Worm (Caenorhabditis elegans): Measurements from ENCODE around the gene M163.8.

Gene M163.8

DNA sequence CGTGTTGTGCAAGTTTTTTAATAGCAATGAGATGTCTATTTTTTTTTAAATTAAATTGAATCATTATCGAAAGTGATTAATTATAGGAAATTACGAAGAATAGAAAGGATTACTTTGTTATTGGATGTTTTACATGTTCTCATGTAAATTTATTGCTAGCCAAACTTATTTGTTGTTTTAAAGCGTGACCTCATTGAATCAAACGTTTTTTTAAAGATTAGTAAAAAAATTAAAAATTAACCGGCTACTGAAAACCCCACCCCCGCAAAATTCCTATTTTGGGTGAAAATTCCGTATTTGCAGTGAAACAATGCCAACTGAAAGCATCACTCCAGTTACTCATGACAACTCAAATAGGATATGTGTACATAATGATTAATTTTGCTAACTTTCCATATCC lies at the start of gene M163.8:
M163.8 (plus strand) TSS at position 301 of the 400 bp plus-strand sequence.
- TF ChIP-seq unc-62 (GFP tag; optimal IDR thresholded peaks at IDR 0.05) = no peak

DNA sequence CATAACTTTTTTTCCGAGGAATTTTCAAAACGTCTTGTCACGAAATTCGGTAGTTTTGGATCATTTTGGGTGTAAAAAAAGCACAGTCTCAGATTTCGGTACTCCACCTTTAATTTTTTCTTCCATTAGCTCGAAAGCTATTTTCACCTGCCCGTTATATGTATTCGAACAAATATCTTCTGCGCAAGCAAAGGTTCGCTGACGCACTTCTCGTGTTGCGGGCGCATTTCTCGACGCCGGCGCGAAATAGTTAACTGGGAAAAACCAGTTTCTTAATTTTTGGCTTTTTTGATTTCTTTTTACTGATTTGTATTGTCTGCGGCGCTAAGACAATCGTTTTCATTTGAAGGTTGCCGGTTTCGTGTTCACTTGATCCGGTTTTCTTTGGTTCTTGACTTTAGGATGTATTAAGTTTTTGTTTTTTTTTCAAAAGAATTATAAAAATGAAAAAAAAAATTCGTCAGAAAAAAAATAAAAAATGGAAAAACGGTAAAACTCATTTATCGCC lies 49.2 kb upstream of the M163.8 start:
- no peak for TF ChIP-seq unc-62 (GFP tag; optimal IDR thresholded peaks at IDR 0.05)

- no peak for TF ChIP-seq unc-62 (GFP tag; optimal IDR thresholded peaks at IDR 0.05)
These were observed 42.6 kb upstream of the M163.8 start, which contains the start of gene F23D12.3 for ce11 chrX:14442321-14442720. Gene F23D12.3, plus strand, starts transcription at chrX:14442621.

ce11 chrX:14444701-14445100 lies 40.2 kb upstream of the M163.8 start, which contains the start of gene F23D12.4:
Gene F23D12.4, plus strand, starts transcription at chrX:14445001.
- TF ChIP-seq unc-62 (GFP tag; optimal IDR thresholded peaks at IDR 0.05) = no peak

- TF ChIP-seq unc-62 (GFP tag; optimal IDR thresholded peaks at IDR 0.05) = no peak
These were observed 37.4 kb upstream of the M163.8 start for ce11 chrX:14447498-14447897.

DNA sequence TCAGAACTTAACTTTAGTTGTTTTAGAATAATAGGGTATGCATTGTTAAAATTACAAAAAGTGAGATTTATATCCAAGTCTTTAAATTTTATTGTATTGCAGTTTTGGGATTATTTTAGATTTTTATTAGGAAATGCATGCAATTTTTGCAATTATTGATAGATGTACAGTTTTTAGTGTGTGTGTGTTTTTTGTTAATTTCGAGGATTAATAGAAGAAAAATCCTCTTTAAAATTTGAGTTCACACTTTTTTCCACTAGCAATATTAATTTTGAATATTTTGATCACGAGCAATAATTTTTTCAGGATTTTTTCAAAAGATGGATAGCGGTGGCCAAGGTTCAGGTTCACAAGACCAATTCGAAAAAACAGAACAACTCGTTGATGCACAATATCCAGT lies 37.0 kb upstream of the M163.8 start, which contains the start of gene jmjd-3.2:
jmjd-3.2 (plus strand) TSS at position 301 of the 400 bp plus-strand sequence.
- no peak for TF ChIP-seq unc-62 (GFP tag; optimal IDR thresholded peaks at IDR 0.05)

- no peak for TF ChIP-seq unc-62 (GFP tag; optimal IDR thresholded peaks at IDR 0.05)
These were observed 31.2 kb upstream of the M163.8 start, which contains the start of gene F23D12.7 for ce11 chrX:14453735-14454134. Gene F23D12.7, minus strand, starts transcription at chrX:14453835.

DNA sequence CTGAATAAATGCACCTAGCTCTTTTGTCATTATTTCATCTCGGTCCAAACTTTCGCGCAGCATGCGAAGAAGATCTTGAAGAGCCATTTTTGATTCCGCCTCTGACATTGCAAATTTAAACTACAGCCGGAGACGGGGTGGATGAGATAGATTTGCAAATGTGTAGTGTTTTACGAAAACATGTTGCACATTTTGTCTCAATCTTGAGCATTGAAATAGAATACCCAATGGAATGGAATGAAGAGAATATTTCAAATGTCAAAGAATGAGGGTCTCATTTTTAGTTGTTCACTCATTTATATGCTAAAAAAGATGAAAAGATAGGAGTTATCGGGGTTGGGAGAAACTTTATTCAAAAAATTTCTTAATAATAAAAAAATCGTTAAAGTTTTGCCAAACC lies 29.5 kb upstream of the M163.8 start, which contains the start of gene Y66C5A.1:
Y66C5A.1 (minus strand) TSS at position 101 of the 400 bp plus-strand sequence.
- no peak for TF ChIP-seq unc-62 (GFP tag; optimal IDR thresholded peaks at IDR 0.05)

DNA sequence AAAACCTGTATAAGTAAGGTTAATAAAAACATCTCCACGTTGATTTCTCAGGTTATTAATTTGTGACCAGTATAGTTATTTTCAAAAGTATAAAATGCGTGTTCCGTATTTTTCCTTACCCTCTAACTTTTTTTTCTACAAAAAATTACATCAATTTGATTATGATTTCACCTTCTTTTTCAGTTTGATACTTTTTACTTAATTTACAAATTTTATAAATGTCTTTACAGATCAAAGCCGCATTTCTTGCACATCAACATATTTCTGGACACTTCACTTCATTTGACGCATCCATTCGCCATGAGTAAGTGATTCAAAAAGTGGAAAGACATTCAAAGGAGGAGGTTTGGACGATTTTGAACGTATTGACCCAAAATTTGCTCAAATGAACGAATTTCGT lies 24.5 kb upstream of the M163.8 start, which contains the start of gene Y66C5A.2:
Y66C5A.2 (plus strand) TSS at position 301 of the 400 bp plus-strand sequence.
- no peak for TF ChIP-seq unc-62 (GFP tag; optimal IDR thresholded peaks at IDR 0.05)

- TF ChIP-seq unc-62 (GFP tag; optimal IDR thresholded peaks at IDR 0.05) = no peak
These were observed 20.4 kb upstream of the M163.8 start, which contains the start of gene M163.7 for ce11 chrX:14464513-14464912. Gene M163.7, plus strand, starts transcription at chrX:14464813.

DNA sequence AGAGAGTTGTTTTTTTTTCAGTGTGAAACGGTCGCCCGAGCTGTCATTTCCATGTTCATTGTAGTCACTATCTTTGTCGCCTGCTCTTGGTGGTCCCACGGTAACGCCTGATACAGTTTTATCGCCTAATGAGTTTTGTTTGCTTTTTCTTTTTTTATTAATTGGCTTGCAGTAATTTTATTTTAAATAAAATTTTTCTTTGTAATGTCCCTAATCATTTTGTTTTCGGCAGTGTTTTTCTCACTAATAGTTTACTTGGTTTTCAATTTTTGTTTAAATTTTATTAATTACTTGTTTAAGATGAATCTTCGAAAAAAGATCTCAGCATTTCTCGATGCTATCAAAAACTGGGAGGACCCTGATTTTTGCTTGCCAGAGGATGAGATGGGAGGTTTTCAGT lies 19.3 kb upstream of the M163.8 start, which contains the start of gene M163.22:
M163.22 (plus strand) TSS at position 301 of the 400 bp plus-strand sequence.
- no peak for TF ChIP-seq unc-62 (GFP tag; optimal IDR thresholded peaks at IDR 0.05)

DNA sequence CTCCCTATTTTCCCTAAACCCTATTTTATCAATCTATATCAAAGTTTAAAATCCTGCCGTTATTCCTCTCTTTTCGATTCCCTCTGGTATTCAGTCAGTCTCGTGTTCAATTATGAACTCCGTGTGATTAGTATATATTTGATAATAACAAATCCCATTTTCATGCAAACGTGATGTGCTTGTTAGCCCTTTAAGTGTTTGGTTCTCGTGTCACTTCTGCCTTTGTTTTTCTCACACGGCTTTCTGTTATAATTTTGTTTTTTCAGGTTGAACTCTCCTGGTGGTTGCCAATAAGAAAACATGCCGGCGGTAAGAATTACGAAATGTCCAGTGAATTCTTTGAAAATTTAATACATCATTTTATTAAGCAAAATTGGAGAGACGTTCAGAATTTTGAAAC lies 18.4 kb upstream of the M163.8 start, which contains the start of gene M163.21:
M163.21 (plus strand) TSS at position 301 of the 400 bp plus-strand sequence.
- TF ChIP-seq unc-62 (GFP tag; optimal IDR thresholded peaks at IDR 0.05) = no peak

ce11 chrX:14469284-14469683 lies 15.6 kb upstream of the M163.8 start, which contains the start of gene M163.9:
Gene M163.9, plus strand, starts transcription at chrX:14469584.
- no peak for TF ChIP-seq unc-62 (GFP tag; optimal IDR thresholded peaks at IDR 0.05)

DNA sequence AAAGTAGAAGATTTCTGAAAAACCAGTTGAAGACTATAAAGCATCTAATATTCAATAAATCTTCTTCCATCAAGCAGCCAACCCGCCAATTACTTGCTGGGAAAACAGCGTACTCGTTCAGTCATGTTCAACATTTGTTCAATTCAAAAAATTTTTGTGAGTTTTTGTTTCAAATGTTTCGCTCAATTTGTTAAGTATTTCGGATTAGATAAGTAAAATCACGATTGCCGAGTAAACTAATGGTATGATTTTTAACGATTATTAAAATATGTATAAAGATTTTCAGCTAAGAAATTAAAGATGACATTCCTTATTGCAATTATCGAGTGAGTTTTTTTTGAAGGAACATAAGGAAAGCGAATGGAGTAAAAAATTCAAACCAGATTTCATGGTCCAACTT lies 14.2 kb upstream of the M163.8 start, which contains the start of gene M163.10:
M163.10 (plus strand) TSS at position 301 of the 400 bp plus-strand sequence.
- TF ChIP-seq unc-62 (GFP tag; optimal IDR thresholded peaks at IDR 0.05) = no peak

ce11 chrX:14473740-14474139 lies 11.2 kb upstream of the M163.8 start, which contains the start of gene M163.5:
Gene M163.5, plus strand, starts transcription at chrX:14474040.
- TF ChIP-seq unc-62 (GFP tag; optimal IDR thresholded peaks at IDR 0.05) = no peak

- no peak for TF ChIP-seq unc-62 (GFP tag; optimal IDR thresholded peaks at IDR 0.05)
These were observed 8.2 kb upstream of the M163.8 start for ce11 chrX:14476625-14477257.

DNA sequence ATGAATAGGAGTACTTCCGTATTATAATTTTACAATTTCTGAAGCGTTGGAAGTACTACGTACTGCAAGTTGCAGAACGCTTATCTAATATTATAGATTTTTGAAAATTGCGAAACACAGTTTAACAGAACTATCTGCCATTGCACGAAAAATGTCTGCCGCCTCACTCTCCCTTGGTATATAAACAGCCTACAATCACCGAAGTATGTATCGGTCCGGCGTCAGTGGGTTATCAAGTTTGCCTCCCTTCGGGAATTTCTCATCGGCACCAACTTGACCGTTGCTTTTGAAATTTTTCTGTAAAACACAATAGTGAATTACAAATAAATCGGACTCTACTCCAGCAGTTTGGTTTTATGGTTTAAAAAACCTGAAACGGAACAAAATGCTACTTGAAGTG lies 7.6 kb upstream of the M163.8 start:
- TF ChIP-seq unc-62 (GFP tag; optimal IDR thresholded peaks at IDR 0.05) = no peak

All from whole organism, dauer.